Worm (Caenorhabditis elegans): ENCODE results near the gene mltn-8.

DNA sequence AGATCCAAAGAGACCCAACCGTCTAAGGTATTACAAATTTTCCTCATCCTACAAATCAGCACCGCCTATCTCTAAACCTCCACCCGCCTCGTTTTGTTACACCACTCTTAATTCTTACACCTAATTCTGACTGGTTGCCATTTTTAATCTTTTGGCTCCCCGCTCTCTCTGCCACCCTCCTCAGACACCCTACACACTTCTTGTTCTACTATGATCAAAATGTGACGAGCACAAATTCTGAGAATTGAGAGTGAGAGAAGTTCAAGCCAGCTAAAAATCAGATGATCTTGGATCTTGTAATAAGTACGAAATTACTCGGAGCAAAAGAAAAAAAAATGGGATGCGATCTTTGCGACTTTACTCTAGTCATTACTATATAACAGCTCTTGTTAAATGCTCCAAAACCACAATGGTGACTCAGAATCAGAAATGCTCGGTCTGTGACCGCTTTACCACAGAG, 24.2 kb upstream of the mltn-8 start, which contains the start of gene nhr-252:
- TF ChIP-seq nhr-28 (tag; optimal IDR thresholded peaks at IDR 0.05): no peak
- no peak for TF ChIP-seq nhr-11 (tag; optimal IDR thresholded peaks at IDR 0.05)
- no peak for TF ChIP-seq ztf-11 (tag; optimal IDR thresholded peaks at IDR 0.05)
- TF ChIP-seq nfya-1 (tag; optimal IDR thresholded peaks at IDR 0.05; ENCODE audit: insufficient read depth): no peak
- TF ChIP-seq ceh-9 (tag; optimal IDR thresholded peaks at IDR 0.05): no peak
- no peak for TF ChIP-seq unc-62 (GFP tag; optimal IDR thresholded peaks at IDR 0.05)
- no peak for TF ChIP-seq elt-2 (tag; optimal IDR thresholded peaks at IDR 0.05)
- no peak for TF ChIP-seq ama-1 (optimal IDR thresholded peaks at IDR 0.05)
- no peak for TF ChIP-seq nhr-77 (tag; optimal IDR thresholded peaks at IDR 0.05)
- no peak for TF ChIP-seq nhr-76 (tag; optimal IDR thresholded peaks at IDR 0.05)
